Worm (Caenorhabditis elegans): ENCODE results near the gene ape-1.

DNA sequence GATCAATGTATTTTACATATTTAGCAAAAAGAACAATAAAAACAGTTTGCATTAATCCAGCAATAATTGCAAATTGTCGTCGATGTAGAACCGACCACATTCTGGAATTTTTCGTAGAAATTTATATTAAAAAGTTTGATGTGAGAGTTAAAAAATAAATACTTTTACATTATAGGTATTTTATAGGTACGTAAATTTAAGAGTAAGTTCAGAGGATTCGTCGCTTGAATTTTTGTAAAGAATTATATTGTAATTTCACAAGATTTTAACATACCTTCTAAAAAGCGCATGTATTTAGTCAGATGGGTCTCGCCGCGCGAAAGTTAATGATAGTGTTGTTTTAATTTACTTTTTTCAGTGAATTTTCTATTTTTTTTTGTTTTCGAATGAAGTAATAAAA, 54.3 kb downstream of the ape-1 start, which contains the start of gene rhr-2:
- no peak for TF ChIP-seq lsy-2 (tag; optimal IDR thresholded peaks at IDR 0.05)
- no peak for TF ChIP-seq ces-1 (GFP tag; optimal IDR thresholded peaks at IDR 0.05)
- no peak for TF ChIP-seq pha-4 (tag; optimal IDR thresholded peaks at IDR 0.05)
- TF ChIP-seq cnd-1 (tag; optimal IDR thresholded peaks at IDR 0.05): no peak
- no peak for TF ChIP-seq elt-1 (tag; optimal IDR thresholded peaks at IDR 0.05; ENCODE audit: borderline replicate concordance, insufficient read depth)
- TF ChIP-seq nhr-28 (tag; optimal IDR thresholded peaks at IDR 0.05): no peak
- no peak for TF ChIP-seq snpc-4 (tag; optimal IDR thresholded peaks at IDR 0.05)
- no peak for TF ChIP-seq ztf-11 (tag; optimal IDR thresholded peaks at IDR 0.05)
- TF ChIP-seq unc-62 (GFP tag; optimal IDR thresholded peaks at IDR 0.05): no peak
- no peak for TF ChIP-seq sptf-1 (tag; optimal IDR thresholded peaks at IDR 0.05)
- TF ChIP-seq ham-2 (GFP tag; optimal IDR thresholded peaks at IDR 0.05): no peak
- no peak for TF ChIP-seq M03D4.4 (tag; optimal IDR thresholded peaks at IDR 0.05)
- no peak for TF ChIP-seq lin-32 (GFP tag; optimal IDR thresholded peaks at IDR 0.05)
- TF ChIP-seq elt-3 (tag; optimal IDR thresholded peaks at IDR 0.05): no peak
